Worm (Caenorhabditis elegans): ENCODE measurements around the gene F01G10.4.

Gene F01G10.4

DNA sequence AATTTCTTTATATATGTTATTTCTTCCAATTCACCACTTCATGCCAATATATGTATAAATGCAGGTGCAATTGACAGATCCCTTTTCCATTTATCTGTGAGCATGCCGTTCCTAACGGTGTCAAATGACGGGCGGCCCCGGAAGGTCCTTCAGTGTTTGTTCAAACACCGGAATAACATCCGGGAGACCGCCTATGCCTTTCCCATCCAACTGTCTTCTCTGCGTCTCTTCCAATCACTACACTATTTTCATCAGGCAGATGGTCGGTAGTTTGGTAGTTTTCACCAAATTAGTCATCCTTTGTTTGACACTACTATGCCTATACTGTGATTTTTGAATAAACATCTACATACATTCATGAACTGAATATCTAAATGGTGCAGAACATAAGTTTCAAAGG, 41.8 kb downstream of the F01G10.4 start:
- TF ChIP-seq snpc-4 (GFP tag; optimal IDR thresholded peaks at IDR 0.05) (no peak), snpc-4 (tag; optimal IDR thresholded peaks at IDR 0.05) (no peak), hmg-1.2 (GFP tag; IDR thresholded peaks at IDR 0.05) (peak; percentile 79), sdz-38 (tag; optimal IDR thresholded peaks at IDR 0.05) (no peak)

DNA sequence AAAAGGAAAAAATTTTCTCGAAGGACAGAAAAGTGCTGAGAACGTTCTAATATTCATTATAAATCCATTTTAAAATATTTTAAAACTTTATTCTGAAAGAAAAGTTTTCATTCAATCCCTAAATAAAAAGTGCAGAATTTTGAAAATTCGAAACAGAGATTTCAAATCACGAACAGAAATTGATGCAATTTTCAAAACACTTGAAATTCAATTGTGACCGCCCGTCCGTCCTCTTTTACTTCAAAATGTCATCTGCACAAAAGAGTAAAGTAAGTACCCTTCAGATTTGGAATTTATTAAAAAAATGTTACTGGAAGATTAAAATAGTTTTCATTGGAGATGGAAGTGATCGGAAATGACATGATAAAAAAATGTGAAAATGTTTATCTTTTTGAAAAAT, 43.9 kb downstream of the F01G10.4 start:
- no peak for TF ChIP-seq attf-3 (GFP tag; conservative IDR thresholded peaks at IDR 0.05)
- no peak for TF ChIP-seq nfya-1 (tag; optimal IDR thresholded peaks at IDR 0.05; ENCODE audit: borderline replicate concordance, insufficient read depth)
- TF ChIP-seq hlh-26 (GFP tag; conservative IDR thresholded peaks at IDR 0.05), result no peak
- no peak for TF ChIP-seq ama-1 (optimal IDR thresholded peaks at IDR 0.05)
- no peak for TF ChIP-seq ama-1 (GFP tag; optimal IDR thresholded peaks at IDR 0.05)
- TF ChIP-seq Y79H2A.3 (GFP tag; conservative IDR thresholded peaks at IDR 0.05), result no peak
- TF ChIP-seq hmg-1.2 (GFP tag; IDR thresholded peaks at IDR 0.05), result no peak
- TF ChIP-seq efl-1 (GFP tag; optimal IDR thresholded peaks at IDR 0.05), result no peak
- no peak for TF ChIP-seq F55B11.4 (tag; optimal IDR thresholded peaks at IDR 0.05; ENCODE audit: borderline replicate concordance, insufficient read depth)
- TF ChIP-seq nfyb-1 (GFP tag; IDR thresholded peaks at IDR 0.05), result no peak
- TF ChIP-seq K11D2.4 (GFP tag; IDR thresholded peaks at IDR 0.05), result no peak
- no peak for TF ChIP-seq F22D6.2 (tag; optimal IDR thresholded peaks at IDR 0.05)
- TF ChIP-seq ceh-40 (GFP tag; IDR thresholded peaks at IDR 0.05), result no peak
- no peak for TF ChIP-seq Y67H2A.10 (GFP tag; conservative IDR thresholded peaks at IDR 0.05)
